Worm (Caenorhabditis elegans): ENCODE measurements around the gene clec-70.

- TF ChIP-seq him-1 (tag; optimal IDR thresholded peaks at IDR 0.05) (no peak), W03F9.2 (tag; optimal IDR thresholded peaks at IDR 0.05) (no peak), dao-5 (tag; optimal IDR thresholded peaks at IDR 0.05) (no peak)
Observed at ce11 chrIV:3902955-3903354, 29.6 kb upstream of the clec-70 start, which contains the start of gene F56D6.6.
